Fruit fly (Drosophila melanogaster): ENCODE data around the gene CG33502.

- TF ChIP-seq CG32121 (GFP tag; IDR thresholded peaks at IDR 0.05) (peak; percentile 76), CG9948 (tag; optimal IDR thresholded peaks at IDR 0.05) (peak; percentile 73), CG14655 (GFP tag; optimal IDR thresholded peaks at IDR 0.05) (peak; percentile 92), EcR (GFP tag; optimal IDR thresholded peaks at IDR 0.05) (no peak), gl (tag; optimal IDR thresholded peaks at IDR 0.05) (peak; percentile 73), CG10348 (GFP tag; IDR thresholded peaks at IDR 0.05) (no peak), Pif1A (GFP tag; optimal IDR thresholded peaks at IDR 0.05) (peak; percentile 91), CG17806 (tag; optimal IDR thresholded peaks at IDR 0.05) (peak; percentile 87), D1 (tag; optimal IDR thresholded peaks at IDR 0.05) (peak; percentile 67), Snoo (tag; optimal IDR thresholded peaks at IDR 0.05) (peak; percentile 34), CG8301 (tag; optimal IDR thresholded peaks at IDR 0.05) (peak; percentile 89)
These were observed 17.4 kb downstream of the CG33502 start for dm6 chrX:21593907-21594306.
